Worm (Caenorhabditis elegans): ENCODE data around the gene gip-1.

DNA sequence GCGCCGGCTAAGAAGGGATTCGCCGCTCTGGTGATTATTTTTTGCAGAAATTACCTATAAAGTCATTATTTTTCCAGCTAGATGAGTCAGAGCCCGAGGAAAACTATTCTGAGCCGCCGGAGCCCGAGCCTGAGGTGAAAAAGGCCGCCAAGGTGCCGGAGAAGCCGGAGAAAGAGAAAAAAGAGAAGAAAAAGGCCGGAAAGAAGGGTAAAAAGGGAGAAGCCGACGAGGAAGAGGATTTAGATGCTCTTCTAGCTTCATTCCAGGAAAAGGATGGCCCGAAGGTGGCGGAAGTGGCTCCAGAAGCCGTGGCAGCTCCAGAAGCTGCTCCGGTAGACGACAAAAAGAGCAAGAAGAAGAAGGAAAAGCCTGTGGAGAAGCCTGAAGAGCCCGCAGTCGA, 32.7 kb upstream of the gip-1 start:
- TF ChIP-seq snpc-4 (tag; optimal IDR thresholded peaks at IDR 0.05) (no peak), mxl-3 (GFP tag; optimal IDR thresholded peaks at IDR 0.05) (no peak), saeg-2 (GFP tag; IDR thresholded peaks at IDR 0.05) (no peak)

Data from whole organism, L4 larva.